Worm (Caenorhabditis elegans): ENCODE measurements around the gene C37C3.1.

ce11 chrV:7826362-7826761 lies 31.4 kb upstream of the C37C3.1 start:
- TF ChIP-seq elt-2 (tag; optimal IDR thresholded peaks at IDR 0.05) (no peak), ets-4 (tag; optimal IDR thresholded peaks at IDR 0.05) (no peak), zip-5 (tag; optimal IDR thresholded peaks at IDR 0.05) (no peak)

Measured in whole organism, late embryonic.